Worm (Caenorhabditis elegans) whole organism, young adult: Measurements from ENCODE around the gene sde-2.

ENCODE experiments used
- B0019.2 ChIP-seq: fragments of 200-800 bp; sonication (Bioruptor generic); conservative IDR thresholded peaks from 2 replicates; pipeline ENCODE4 v1.3.6; 2022; ENCODE audit warnings: missing genetic modification reagents, missing genetic modification characterization, missing compliant biosample characterization
- B0336.3 ChIP-seq: fragments of 200-800 bp; sonication (Bioruptor generic); IDR thresholded peaks from 2 replicates; pipeline ENCODE4 v1.3.6; 2022; ENCODE audit warnings: missing genetic modification characterization, missing compliant biosample characterization
- C06A6.2 ChIP-seq: fragments of 200-800 bp; sonication (Bioruptor generic); conservative IDR thresholded peaks from 2 replicates; pipeline ENCODE4 v1.3.6; 2022; ENCODE audit warnings: missing genetic modification characterization, missing compliant biosample characterization
- C17E4.6 ChIP-seq: fragments of 200-800 bp; sonication (Bioruptor generic); IDR thresholded peaks from 2 replicates; pipeline ENCODE4 v1.3.6; 2022; ENCODE audit warnings: missing genetic modification reagents, missing genetic modification characterization, missing compliant biosample characterization
- F55B11.4 ChIP-seq: sonication (generic microtip); optimal IDR thresholded peaks from 2 replicates; lab custom pipeline; 2016; ENCODE audit warnings: missing compliant biosample characterization, missing genetic modification characterization, borderline replicate concordance; ENCODE audit not compliant: insufficient read depth
- T07F8.4 ChIP-seq: sonication (generic microtip); optimal IDR thresholded peaks from 2 replicates; lab custom pipeline; 2016; ENCODE audit warnings: mild to moderate bottlenecking, missing genetic modification characterization, moderate library complexity, missing compliant biosample characterization
- Y56A3A.18 ChIP-seq: fragments of 200-800 bp; sonication (Bioruptor generic); IDR thresholded peaks from 2 replicates; pipeline ENCODE4 v1.3.6; 2022; ENCODE audit warnings: missing genetic modification reagents, missing genetic modification characterization, missing compliant biosample characterization
- Y67H2A.10 ChIP-seq: fragments of 200-800 bp; sonication (Bioruptor generic); conservative IDR thresholded peaks from 2 replicates; pipeline ENCODE4 v1.3.6; 2022; ENCODE audit warnings: missing genetic modification reagents, missing genetic modification characterization, missing compliant biosample characterization
- akir-1 ChIP-seq: fragments of 200-800 bp; sonication (Bioruptor generic); optimal IDR thresholded peaks from 2 replicates; lab custom pipeline; 2018; ENCODE audit warnings: mild to moderate bottlenecking, missing genetic modification characterization, moderate library complexity, missing compliant biosample characterization
- attf-3 ChIP-seq: fragments of 200-800 bp; sonication (Bioruptor generic); conservative IDR thresholded peaks from 2 replicates; pipeline ENCODE4 v1.3.6; 2022; ENCODE audit warnings: missing genetic modification reagents, missing genetic modification characterization, missing compliant biosample characterization
- attf-6 ChIP-seq: fragments of 200-800 bp; sonication (Bioruptor generic); IDR thresholded peaks from 2 replicates; pipeline ENCODE4 v1.3.6; 2022; ENCODE audit warnings: missing genetic modification reagents, missing genetic modification characterization, missing compliant biosample characterization
- bed-2 ChIP-seq: fragments of 200-800 bp; sonication (Bioruptor generic); IDR thresholded peaks from 2 replicates; pipeline ENCODE4 v1.3.6; 2022; ENCODE audit warnings: missing genetic modification reagents, missing genetic modification characterization, missing compliant biosample characterization
- ceh-40 ChIP-seq: fragments of 200-800 bp; sonication (Bioruptor generic); IDR thresholded peaks from 2 replicates; pipeline ENCODE4 v1.3.6; 2022; ENCODE audit warnings: missing genetic modification characterization, missing compliant biosample characterization
- ceh-58 ChIP-seq: fragments of 200-800 bp; sonication (Bioruptor generic); IDR thresholded peaks from 2 replicates; pipeline ENCODE4 v1.3.6; 2022; ENCODE audit warnings: missing genetic modification characterization, missing compliant biosample characterization
- ceh-79 ChIP-seq: sonication (generic microtip); optimal IDR thresholded peaks from 2 replicates; lab custom pipeline; 2017; ENCODE audit warnings: mild to moderate bottlenecking, missing genetic modification characterization, missing compliant biosample characterization
- ceh-91 ChIP-seq: fragments of 200-800 bp; sonication (Bioruptor generic); IDR thresholded peaks from 2 replicates; pipeline ENCODE4 v1.3.6; 2022; ENCODE audit warnings: missing genetic modification reagents, missing genetic modification characterization, missing compliant biosample characterization
- dpl-1 ChIP-seq: fragments of 150-350 bp; optimal IDR thresholded peaks from 2 replicates; lab custom pipeline; 2014; ENCODE audit warnings: missing biosample characterization, missing genetic modification reagents, missing genetic modification characterization
- egl-18 ChIP-seq: fragments of 200-800 bp; sonication (Bioruptor generic); IDR thresholded peaks from 2 replicates; pipeline ENCODE4 v1.3.6; 2022; ENCODE audit warnings: missing genetic modification reagents, missing genetic modification characterization, missing compliant biosample characterization
- fkh-3 ChIP-seq: sonication (generic microtip); optimal IDR thresholded peaks from 2 replicates; lab custom pipeline; 2016; ENCODE audit warnings: mild to moderate bottlenecking, missing genetic modification characterization, missing compliant biosample characterization
- gei-17 ChIP-seq: fragments of 200-800 bp; sonication (Bioruptor generic); optimal IDR thresholded peaks from 2 replicates; lab custom pipeline; 2018; ENCODE audit warnings: mild to moderate bottlenecking, missing genetic modification characterization, missing compliant biosample characterization
- him-1 ChIP-seq: sonication (generic microtip); optimal IDR thresholded peaks from 2 replicates; lab custom pipeline; 2016; ENCODE audit warnings: missing genotype, missing genetic modification reagents, missing genetic modification characterization, missing compliant biosample characterization
- hlh-12 ChIP-seq: sonication (generic microtip); optimal IDR thresholded peaks from 2 replicates; lab custom pipeline; 2016; ENCODE audit warnings: missing genetic modification characterization, missing compliant biosample characterization
- hlh-26 ChIP-seq: fragments of 200-800 bp; sonication (Bioruptor generic); conservative IDR thresholded peaks from 2 replicates; pipeline ENCODE4 v1.3.6; 2022; ENCODE audit warnings: missing genetic modification reagents, missing genetic modification characterization, missing compliant biosample characterization
- hmg-20 ChIP-seq: fragments of 200-800 bp; sonication (Bioruptor generic); IDR thresholded peaks from 2 replicates; pipeline ENCODE4 v1.3.6; 2022; ENCODE audit warnings: missing genetic modification reagents, missing genetic modification characterization, missing compliant biosample characterization
- hsf-1 ChIP-seq: fragments of 200-800 bp; sonication (Bioruptor generic); IDR thresholded peaks from 2 replicates; pipeline ENCODE4 v1.3.6; 2022; ENCODE audit warnings: missing genetic modification reagents, missing genetic modification characterization, missing compliant biosample characterization
- lin-35 ChIP-seq, 3 experiments: fragments of 150-350 bp in 2 of 3; sonication (generic microtip) in 1 of 3; optimal IDR thresholded peaks; 2 replicates each; lab custom pipeline; 2014 to 2018; ENCODE audit warnings: missing biosample characterization in 3 of 3, missing genetic modification characterization in 3 of 3, missing genetic modification reagents in 3 of 3
- lir-1 ChIP-seq: fragments of 200-800 bp; sonication (Bioruptor generic); conservative IDR thresholded peaks from 2 replicates; pipeline ENCODE4 v1.3.6; 2022; ENCODE audit warnings: missing genetic modification reagents, missing genetic modification characterization, missing compliant biosample characterization
- madf-3 ChIP-seq: fragments of 200-800 bp; sonication (Bioruptor generic); IDR thresholded peaks from 2 replicates; pipeline ENCODE4 v1.3.6; 2022; ENCODE audit warnings: missing genetic modification reagents, missing genetic modification characterization, missing compliant biosample characterization
- madf-6 ChIP-seq: fragments of 200-800 bp; sonication (Bioruptor generic); IDR thresholded peaks from 2 replicates; pipeline ENCODE4 v1.3.6; 2022; ENCODE audit warnings: missing genetic modification reagents, missing genetic modification characterization, missing compliant biosample characterization
- mcd-1 ChIP-seq: fragments of 200-800 bp; sonication (Bioruptor generic); IDR thresholded peaks from 2 replicates; pipeline ENCODE4 v1.3.6; 2022; ENCODE audit warnings: missing genetic modification reagents, missing genetic modification characterization, missing compliant biosample characterization
- nfya-2 ChIP-seq: fragments of 200-800 bp; sonication (Bioruptor generic); IDR thresholded peaks from 2 replicates; pipeline ENCODE4 v1.3.6; 2022; ENCODE audit warnings: missing genetic modification reagents, missing genetic modification characterization, missing compliant biosample characterization
- nhr-120 ChIP-seq: fragments of 200-800 bp; sonication (Bioruptor generic); IDR thresholded peaks from 2 replicates; pipeline ENCODE4 v1.3.6; 2022; ENCODE audit warnings: missing genetic modification characterization, missing compliant biosample characterization
- nhr-179 ChIP-seq: sonication (generic microtip); optimal IDR thresholded peaks from 2 replicates; lab custom pipeline; 2016; ENCODE audit warnings: mild to moderate bottlenecking, missing genetic modification characterization, missing compliant biosample characterization
- nhr-80 ChIP-seq: sonication (generic microtip); optimal IDR thresholded peaks from 2 replicates; lab custom pipeline; 2016; ENCODE audit warnings: missing genetic modification characterization, missing compliant biosample characterization
- nhr-90 ChIP-seq: sonication (generic microtip); optimal IDR thresholded peaks from 2 replicates; lab custom pipeline; 2016; ENCODE audit warnings: missing genotype, mild to moderate bottlenecking, missing genetic modification characterization, missing compliant biosample characterization
- rcor-1 ChIP-seq: fragments of 200-800 bp; sonication (Bioruptor generic); IDR thresholded peaks from 2 replicates; pipeline ENCODE4 v1.3.6; 2022; ENCODE audit warnings: missing genetic modification reagents, missing genetic modification characterization, missing compliant biosample characterization
- sdz-38 ChIP-seq: sonication (generic microtip); optimal IDR thresholded peaks from 2 replicates; lab custom pipeline; 2016; ENCODE audit warnings: missing genotype, missing genetic modification characterization, missing compliant biosample characterization
- snpc-1.1 ChIP-seq: sonication (generic microtip); optimal IDR thresholded peaks from 2 replicates; lab custom pipeline; 2017; ENCODE audit warnings: missing genetic modification characterization, mild to moderate bottlenecking, missing compliant biosample characterization, antibody characterized with exemption, moderate library complexity, missing genotype, missing genetic modification reagents; ENCODE audit not compliant: insufficient read depth
- snpc-1.3 ChIP-seq: sonication (generic microtip); optimal IDR thresholded peaks from 2 replicates; lab custom pipeline; 2017; ENCODE audit warnings: missing genetic modification characterization, mild to moderate bottlenecking, missing compliant biosample characterization, antibody characterized with exemption, moderate library complexity, missing genotype, missing genetic modification reagents; ENCODE audit not compliant: insufficient read depth
- snpc-3.4 ChIP-seq: sonication (generic microtip); optimal IDR thresholded peaks from 2 replicates; lab custom pipeline; 2017; ENCODE audit warnings: missing genetic modification characterization, mild to moderate bottlenecking, missing compliant biosample characterization, antibody characterized with exemption, moderate library complexity, missing genotype, missing genetic modification reagents
- sptf-2 ChIP-seq: fragments of 200-800 bp; sonication (Bioruptor generic); optimal IDR thresholded peaks from 2 replicates; lab custom pipeline; 2018; ENCODE audit warnings: mild to moderate bottlenecking, missing genetic modification characterization, missing compliant biosample characterization
- tbp1 ChIP-seq: fragments of 200-800 bp; sonication (Bioruptor generic); optimal IDR thresholded peaks from 2 replicates; lab custom pipeline; 2018; ENCODE audit warnings: mild to moderate bottlenecking, missing genetic modification characterization, missing compliant biosample characterization
- unc-130 ChIP-seq: sonication (generic microtip); optimal IDR thresholded peaks from 2 replicates; lab custom pipeline; 2016; ENCODE audit warnings: missing genetic modification reagents, missing genetic modification characterization, missing compliant biosample characterization
- unc-62 ChIP-seq: fragments of 150-350 bp; optimal IDR thresholded peaks from 2 replicates; lab custom pipeline; 2014; ENCODE audit warnings: missing biosample characterization, missing genetic modification reagents, missing genetic modification characterization
- zim-3 ChIP-seq: sonication (generic microtip); optimal IDR thresholded peaks from 2 replicates; lab custom pipeline; 2017; ENCODE audit warnings: mild to moderate bottlenecking, missing genetic modification characterization, moderate library complexity, missing compliant biosample characterization
- ztf-3 ChIP-seq: fragments of 200-800 bp; sonication (Bioruptor generic); optimal IDR thresholded peaks from 2 replicates; lab custom pipeline; 2018; ENCODE audit warnings: mild to moderate bottlenecking, missing genetic modification characterization, missing compliant biosample characterization

sde-2 gene

ce11 chrV:13611782-13612181 lies 15.6 kb upstream of the sde-2 start, which contains the start of gene spig-9:
TSS of gene spig-9 (minus strand) at chrV:13611882.
- TF ChIP-seq snpc-1.3 (tag; lab: Kevin White, UChicago): no peak
- no peak for TF ChIP-seq F55B11.4 (tag; lab: Kevin White, UChicago)
- TF ChIP-seq him-1 (tag; lab: Kevin White, UChicago): no peak
- no peak for TF ChIP-seq dpl-1 (GFP tag; lab: Kevin White, UChicago)

ce11 chrV:13613870-13614269 lies 13.5 kb upstream of the sde-2 start, which contains the start of gene F53F4.7:
TSS of gene F53F4.7 (minus strand) at chrV:13613970.
- TF ChIP-seq unc-62 (no peak), him-1 (tag; lab: Kevin White, UChicago) (no peak), ceh-40 (GFP tag; lab: Robert Waterston, UW) (no peak), madf-6 (GFP tag; lab: Robert Waterston, UW) (no peak), ceh-79 (tag; lab: Kevin White, UChicago) (no peak), sptf-2 (GFP tag; lab: Kevin White, UChicago) (no peak), unc-130 (GFP tag; lab: Kevin White, UChicago) (no peak), akir-1 (GFP tag; lab: Kevin White, UChicago) (no peak), T07F8.4 (tag; lab: Kevin White, UChicago) (no peak), hlh-26 (GFP tag; lab: Robert Waterston, UW) (no peak), nfya-2 (GFP tag; lab: Robert Waterston, UW) (no peak), nhr-179 (no peak), nhr-80 (tag; lab: Kevin White, UChicago) (no peak), mcd-1 (GFP tag; lab: Robert Waterston, UW) (no peak), lir-1 (no peak), sdz-38 (no peak)

ce11 chrV:13619752-13620151 lies 7.6 kb upstream of the sde-2 start, which contains the start of gene srd-11:
TSS of gene srd-11 (minus strand) at chrV:13619852.
- no peak for TF ChIP-seq bed-2 (GFP tag; lab: Robert Waterston, UW)
- no peak for TF ChIP-seq madf-3 (GFP tag; lab: Robert Waterston, UW)
- TF ChIP-seq C06A6.2: no peak
- TF ChIP-seq attf-3 (GFP tag; lab: Robert Waterston, UW): no peak
- no peak for TF ChIP-seq nhr-90 (tag; lab: Kevin White, UChicago)
- no peak for TF ChIP-seq B0336.3
- TF ChIP-seq attf-6 (GFP tag; lab: Robert Waterston, UW): no peak
- no peak for TF ChIP-seq ztf-3 (GFP tag; lab: Kevin White, UChicago)
- no peak for TF ChIP-seq ceh-58 (GFP tag; lab: Robert Waterston, UW)
- TF ChIP-seq hmg-20: no peak
- no peak for TF ChIP-seq nhr-120 (GFP tag; lab: Robert Waterston, UW)
- no peak for TF ChIP-seq unc-62
- no peak for TF ChIP-seq C17E4.6 (GFP tag; lab: Robert Waterston, UW)
- no peak for TF ChIP-seq egl-18 (GFP tag; lab: Robert Waterston, UW)
- no peak for TF ChIP-seq nfya-2 (GFP tag; lab: Robert Waterston, UW)
- TF ChIP-seq Y56A3A.18 (GFP tag; lab: Robert Waterston, UW): no peak
- TF ChIP-seq ceh-91 (GFP tag; lab: Robert Waterston, UW): no peak
- no peak for TF ChIP-seq hlh-12 (tag; lab: Kevin White, UChicago)

- TF ChIP-seq snpc-3.4 (tag; lab: Kevin White, UChicago): no peak
- no peak for TF ChIP-seq tbp1 (GFP tag; lab: Kevin White, UChicago)
- no peak for TF ChIP-seq snpc-1.1
- no peak for TF ChIP-seq gei-17 (GFP tag; lab: Kevin White, UChicago)
- TF ChIP-seq rcor-1: no peak
- no peak for TF ChIP-seq hsf-1 (GFP tag; lab: Robert Waterston, UW)
- no peak for TF ChIP-seq Y67H2A.10 (GFP tag; lab: Robert Waterston, UW)
- TF ChIP-seq zim-3 (tag; lab: Kevin White, UChicago): no peak
- TF ChIP-seq C06A6.2: no peak
- no peak for TF ChIP-seq B0019.2 (GFP tag; lab: Robert Waterston, UW)
- TF ChIP-seq fkh-3: no peak
- TF ChIP-seq lin-35 (GFP tag; optimal IDR thresholded peaks at IDR 0.05; lab: Kevin White, UChicago): no peak
These were observed 6.7 kb upstream of the sde-2 start, which contains the start of gene F53F4.15 for ce11 chrV:13620676-13621075. TSS of gene F53F4.15 (plus strand) at chrV:13620976.
